Worm (Caenorhabditis elegans): Measurements from ENCODE around the gene bath-27.

Gene bath-27

DNA sequence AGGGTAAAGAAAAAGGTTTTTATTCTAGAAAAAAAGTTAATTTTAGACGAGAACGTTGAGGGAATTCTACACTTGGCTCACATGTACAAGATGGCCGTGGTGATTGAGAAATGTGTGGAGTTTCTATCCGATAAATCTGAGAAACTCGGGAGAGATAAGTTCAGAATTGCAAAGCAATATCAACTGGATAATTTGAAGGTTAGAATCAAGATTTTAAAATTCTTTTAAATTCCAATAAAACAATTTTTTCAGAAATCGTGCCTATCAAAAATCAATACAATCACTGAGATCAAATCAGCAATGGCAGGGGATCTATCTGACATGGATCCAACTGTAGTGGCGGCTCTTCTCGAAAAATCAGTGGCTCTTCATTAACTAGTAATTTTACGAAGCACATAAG, 19.3 kb downstream of the bath-27 start, which contains the start of gene Y49F6C.2:
Gene Y49F6C.2, plus strand, starts transcription at position 301 of the 400 bp plus-strand sequence.
- TF ChIP-seq dmd-4 (tag; optimal IDR thresholded peaks at IDR 0.05; ENCODE audit: borderline replicate concordance) (no peak), unc-55 (GFP tag; optimal IDR thresholded peaks at IDR 0.05) (no peak), hlh-8 (tag; optimal IDR thresholded peaks at IDR 0.05) (no peak), fax-1 (tag; optimal IDR thresholded peaks at IDR 0.05) (no peak), ref-2 (tag; optimal IDR thresholded peaks at IDR 0.05) (no peak), Y22D7AL.16 (tag; optimal IDR thresholded peaks at IDR 0.05) (no peak), unc-3 (GFP tag; conservative IDR thresholded peaks at IDR 0.05) (no peak), unc-3 (tag; optimal IDR thresholded peaks at IDR 0.05) (no peak), ets-4 (tag; optimal IDR thresholded peaks at IDR 0.05) (no peak), sox-4 (tag; optimal IDR thresholded peaks at IDR 0.05) (no peak), ceh-48 (tag; optimal IDR thresholded peaks at IDR 0.05) (no peak), hlh-13 (GFP tag; optimal IDR thresholded peaks at IDR 0.05) (no peak), sdc-2 (tag; optimal IDR thresholded peaks at IDR 0.05) (no peak), nhr-11 (tag; optimal IDR thresholded peaks at IDR 0.05) (no peak), ceh-31 (tag; optimal IDR thresholded peaks at IDR 0.05) (no peak)

DNA sequence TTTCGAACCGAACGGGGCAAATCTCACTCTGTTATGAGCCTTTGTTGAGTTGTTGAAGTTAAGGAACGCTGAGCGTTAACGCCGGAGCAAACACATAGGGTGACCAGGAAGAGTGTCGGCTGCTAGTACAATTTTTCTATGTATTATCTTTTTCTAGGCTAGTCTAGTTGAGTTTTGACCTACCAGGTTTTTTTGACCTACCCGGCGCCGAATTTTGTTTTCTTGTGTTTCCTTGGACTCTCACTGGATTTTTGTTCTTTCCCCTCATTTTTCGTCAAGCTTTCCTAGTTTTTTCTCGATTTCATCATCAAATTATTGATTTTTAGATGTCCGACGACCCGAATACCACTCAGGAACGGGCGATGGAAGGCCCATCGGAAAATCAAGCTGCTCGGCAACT, 22.6 kb downstream of the bath-27 start, which contains the start of gene T06D4.1:
Gene T06D4.1, plus strand, starts transcription at position 321 of the 400 bp plus-strand sequence.
- TF ChIP-seq K09A11.1 (tag; optimal IDR thresholded peaks at IDR 0.05; ENCODE audit: insufficient read depth) (no peak), C38D4.7 (GFP tag; optimal IDR thresholded peaks at IDR 0.05) (no peak), sdc-2 (tag; optimal IDR thresholded peaks at IDR 0.05) (no peak), ceh-24 (tag; optimal IDR thresholded peaks at IDR 0.05) (no peak), sox-4 (tag; optimal IDR thresholded peaks at IDR 0.05) (no peak), T23F11.4 (GFP tag; optimal IDR thresholded peaks at IDR 0.05) (no peak)

DNA sequence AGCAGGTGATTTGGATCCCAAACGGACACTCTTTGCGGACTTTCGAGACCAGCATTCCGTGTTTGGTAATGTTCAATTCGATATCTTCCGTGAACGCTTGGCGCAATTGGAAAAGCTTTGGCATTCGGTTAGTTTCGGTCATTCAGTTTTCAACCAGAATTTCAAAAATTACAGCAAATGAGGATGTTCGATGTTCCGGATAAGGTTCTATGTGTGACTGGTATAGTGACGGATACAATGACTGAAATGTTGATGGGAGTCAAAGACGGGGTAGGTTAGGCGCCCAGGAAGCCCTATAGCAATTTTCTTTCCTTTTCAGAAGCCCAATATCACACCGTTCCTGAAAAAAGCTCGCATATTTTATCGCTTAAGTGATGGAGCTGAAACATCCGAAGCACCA, 24.2 kb downstream of the bath-27 start:
- TF ChIP-seq T23F11.4 (GFP tag; optimal IDR thresholded peaks at IDR 0.05) (no peak), pros-1 (tag; optimal IDR thresholded peaks at IDR 0.05) (no peak), gmeb-2 (tag; optimal IDR thresholded peaks at IDR 0.05) (no peak), C38D4.7 (GFP tag; optimal IDR thresholded peaks at IDR 0.05) (no peak), unc-86 (tag; optimal IDR thresholded peaks at IDR 0.05) (no peak), pha-2 (tag; optimal IDR thresholded peaks at IDR 0.05) (no peak), madf-2 (tag; optimal IDR thresholded peaks at IDR 0.05) (no peak), hlh-30 (tag; optimal IDR thresholded peaks at IDR 0.05; ENCODE audit: insufficient read depth) (no peak), ceh-9 (tag; optimal IDR thresholded peaks at IDR 0.05) (no peak), ets-4 (tag; optimal IDR thresholded peaks at IDR 0.05) (no peak), mec-3 (tag; optimal IDR thresholded peaks at IDR 0.05; ENCODE audit: borderline replicate concordance) (no peak), hlh-15 (tag; optimal IDR thresholded peaks at IDR 0.05) (no peak)

DNA sequence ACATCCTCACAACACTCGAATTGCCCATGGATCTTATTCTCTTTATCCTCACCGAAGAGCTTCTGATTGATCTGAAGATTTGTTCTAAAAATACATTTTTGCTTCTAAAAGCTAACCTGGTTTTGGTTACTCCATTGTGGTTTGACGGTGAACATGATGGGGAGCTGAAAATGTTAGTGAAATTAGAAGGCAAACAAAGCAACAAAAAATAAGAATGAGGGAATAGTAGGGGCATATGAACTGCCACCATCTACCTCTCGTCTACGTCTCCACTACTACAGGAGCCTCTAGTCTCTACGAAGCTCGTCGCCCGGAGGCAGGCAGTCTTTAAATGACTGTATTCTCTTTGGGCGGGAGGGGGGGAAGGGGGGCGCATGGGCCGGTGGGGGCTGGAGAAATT, 26.8 kb downstream of the bath-27 start, which contains the start of gene T06D4.2:
Gene T06D4.2, minus strand, starts transcription at position 170 of the 400 bp plus-strand sequence.
- TF ChIP-seq ama-1 (optimal IDR thresholded peaks at IDR 0.05) (no peak), hlh-6 (tag; optimal IDR thresholded peaks at IDR 0.05) (no peak), fkh-6 (tag; optimal IDR thresholded peaks at IDR 0.05) (no peak), pat-9 (tag; optimal IDR thresholded peaks at IDR 0.05) (no peak), madf-2 (tag; optimal IDR thresholded peaks at IDR 0.05) (no peak), nhr-232 (tag; optimal IDR thresholded peaks at IDR 0.05) (no peak), sdc-2 (tag; optimal IDR thresholded peaks at IDR 0.05) (no peak), fax-1 (tag; optimal IDR thresholded peaks at IDR 0.05) (no peak), C08G9.2 (tag; optimal IDR thresholded peaks at IDR 0.05) (no peak), ceh-31 (tag; optimal IDR thresholded peaks at IDR 0.05) (no peak), elt-4 (tag; optimal IDR thresholded peaks at IDR 0.05) (no peak), ahr-1 (tag; optimal IDR thresholded peaks at IDR 0.05) (no peak), ceh-22 (tag; optimal IDR thresholded peaks at IDR 0.05) (no peak), ztf-16 (tag; optimal IDR thresholded peaks at IDR 0.05) (no peak), fkh-10 (GFP tag; optimal IDR thresholded peaks at IDR 0.05) (no peak), ceh-19 (GFP tag; optimal IDR thresholded peaks at IDR 0.05) (no peak)

Measured in whole organism, late embryonic.